Worm (Caenorhabditis elegans) whole organism, L3 larva: Measurements from ENCODE around the gene lgc-8.

Experiments
- ZK546.5 ChIP-seq: sonication (generic microtip); optimal IDR thresholded peaks from 2 replicates; lab custom pipeline; 2017; ENCODE audit warnings: missing biosample characterization, missing genetic modification characterization
- ceh-82 ChIP-seq: fragments of 150-350 bp; optimal IDR thresholded peaks from 2 replicates; lab custom pipeline; 2014; ENCODE audit warnings: missing biosample characterization, missing genetic modification characterization
- egl-27 ChIP-seq: sonication (generic microtip); optimal IDR thresholded peaks from 4 replicates; lab custom pipeline; 2017; ENCODE audit warnings: missing biosample characterization, missing genetic modification reagents, missing genetic modification characterization
- elt-3 ChIP-seq, 3 experiments: fragments of 150-350 bp in 1 of 3; sonication (generic microtip) in 2 of 3; optimal IDR thresholded peaks; 2 replicates in 2 of 3; 4 replicates in 1 of 3; lab custom pipeline; 2014 to 2017; ENCODE audit warnings: missing biosample characterization in 3 of 3, missing genetic modification characterization in 3 of 3
- fos-1 ChIP-seq: fragments of 150-350 bp; optimal IDR thresholded peaks from 2 replicates; lab custom pipeline; 2014; ENCODE audit warnings: missing biosample characterization, missing genetic modification characterization
- lin-39 ChIP-seq: fragments of 150-350 bp; optimal IDR thresholded peaks from 2 replicates; lab custom pipeline; 2018; ENCODE audit warnings: missing biosample characterization, missing genetic modification reagents, missing genetic modification characterization
- nhr-23 ChIP-seq: fragments of 150-350 bp; optimal IDR thresholded peaks from 2 replicates; lab custom pipeline; 2014; ENCODE audit warnings: missing biosample characterization, missing genetic modification reagents, missing genetic modification characterization
- nhr-25 ChIP-seq: sonication (generic microtip); optimal IDR thresholded peaks from 2 replicates; lab custom pipeline; 2017; ENCODE audit warnings: missing biosample characterization, missing genetic modification characterization
- nhr-76 ChIP-seq: fragments of 150-350 bp; sonication (generic microtip); optimal IDR thresholded peaks from 5 replicates; lab custom pipeline; 2014; ENCODE audit warnings: missing biosample characterization, missing genetic modification characterization
- nhr-77 ChIP-seq: fragments of 150-350 bp; optimal IDR thresholded peaks from 2 replicates; lab custom pipeline; 2014; ENCODE audit warnings: missing biosample characterization, missing genetic modification characterization
- snpc-4 ChIP-seq: fragments of 150-350 bp; optimal IDR thresholded peaks from 2 replicates; lab custom pipeline; 2014; ENCODE audit warnings: missing biosample characterization, missing genetic modification characterization

- TF ChIP-seq snpc-4 (tag; lab: Kevin White, UChicago) (no peak), egl-27 (tag; lab: Kevin White, UChicago) (no peak), nhr-25 (tag; lab: Kevin White, UChicago) (no peak), nhr-76 (no peak), nhr-77 (tag; lab: Kevin White, UChicago) (no peak), fos-1 (tag; lab: Kevin White, UChicago) (no peak), ZK546.5 (tag; lab: Kevin White, UChicago) (no peak), elt-3 (tag; optimal IDR thresholded peaks at IDR 0.05; lab: Kevin White, UChicago) (no peak), ceh-82 (tag; lab: Kevin White, UChicago) (no peak), nhr-23 (tag; lab: Kevin White, UChicago) (no peak), lin-39 (tag; lab: Kevin White, UChicago) (no peak)
These were observed 53.7 kb downstream of the lgc-8 start, which contains the start of gene Y57G11C.43 for ce11 chrIV:14769218-14769835.
